Worm (Caenorhabditis elegans) whole organism, young adult: Measurements from ENCODE around the gene Y15E3A.5.

ENCODE experiments used
- C06A6.2 ChIP-seq: fragments of 200-800 bp; sonication (Bioruptor generic); conservative IDR thresholded peaks from 2 replicates; pipeline ENCODE4 v1.3.6; 2022; ENCODE audit warnings: missing genetic modification characterization, missing compliant biosample characterization
- F22D6.2 ChIP-seq: sonication (generic microtip); optimal IDR thresholded peaks from 2 replicates; lab custom pipeline; 2016; ENCODE audit warnings: mild to moderate bottlenecking, missing genetic modification characterization, missing compliant biosample characterization
- F37B4.10 ChIP-seq: fragments of 200-800 bp; sonication (Bioruptor generic); IDR thresholded peaks from 2 replicates; pipeline ENCODE4 v1.3.6; 2022; ENCODE audit warnings: missing genetic modification characterization, missing compliant biosample characterization
- F49E8.2 ChIP-seq: sonication (generic microtip); optimal IDR thresholded peaks from 3 replicates; lab custom pipeline; 2017; ENCODE audit warnings: missing genetic modification characterization, mild to moderate bottlenecking, missing compliant biosample characterization, antibody characterized with exemption, moderate library complexity; ENCODE audit not compliant: insufficient read depth
- K12H6.12 ChIP-seq: fragments of 200-800 bp; sonication (Bioruptor generic); optimal IDR thresholded peaks from 2 replicates; lab custom pipeline; 2018; ENCODE audit warnings: mild to moderate bottlenecking, missing genetic modification characterization, missing compliant biosample characterization
- Y53F4B.3 ChIP-seq: fragments of 200-800 bp; sonication (Bioruptor generic); IDR thresholded peaks from 2 replicates; pipeline ENCODE4 v1.3.6; 2022; ENCODE audit warnings: missing genetic modification reagents, missing genetic modification characterization, missing compliant biosample characterization
- Y56A3A.18 ChIP-seq: fragments of 200-800 bp; sonication (Bioruptor generic); IDR thresholded peaks from 2 replicates; pipeline ENCODE4 v1.3.6; 2022; ENCODE audit warnings: missing genetic modification reagents, missing genetic modification characterization, missing compliant biosample characterization
- akir-1 ChIP-seq: fragments of 200-800 bp; sonication (Bioruptor generic); optimal IDR thresholded peaks from 2 replicates; lab custom pipeline; 2018; ENCODE audit warnings: mild to moderate bottlenecking, missing genetic modification characterization, moderate library complexity, missing compliant biosample characterization
- ama-1 ChIP-seq, 3 experiments: fragments of 150-350 bp in 1 of 3; sonication (generic microtip) in 2 of 3; optimal IDR thresholded peaks; 2 replicates each; lab custom pipeline; 2014 to 2018; ENCODE audit warnings: missing biosample characterization in 2 of 3, missing genetic modification characterization in 2 of 3, missing genetic modification reagents in 2 of 3
- aptf-3 ChIP-seq: fragments of 200-800 bp; sonication (Bioruptor generic); IDR thresholded peaks from 2 replicates; pipeline ENCODE4 v1.3.6; 2022; ENCODE audit warnings: missing genetic modification characterization, missing compliant biosample characterization
- attf-3 ChIP-seq: fragments of 200-800 bp; sonication (Bioruptor generic); conservative IDR thresholded peaks from 2 replicates; pipeline ENCODE4 v1.3.6; 2022; ENCODE audit warnings: missing genetic modification reagents, missing genetic modification characterization, missing compliant biosample characterization
- cebp-2 ChIP-seq: fragments of 200-800 bp; sonication (Bioruptor generic); IDR thresholded peaks from 2 replicates; pipeline ENCODE4 v1.3.6; 2022; ENCODE audit warnings: missing genetic modification characterization, missing compliant biosample characterization
- ceh-27 ChIP-seq: fragments of 200-800 bp; sonication (Bioruptor generic); optimal IDR thresholded peaks from 2 replicates; lab custom pipeline; 2018; ENCODE audit warnings: mild to moderate bottlenecking, missing genetic modification characterization, moderate library complexity, missing compliant biosample characterization
- ceh-58 ChIP-seq: fragments of 200-800 bp; sonication (Bioruptor generic); IDR thresholded peaks from 2 replicates; pipeline ENCODE4 v1.3.6; 2022; ENCODE audit warnings: missing genetic modification characterization, missing compliant biosample characterization
- chd-7 ChIP-seq: sonication (generic microtip); optimal IDR thresholded peaks from 2 replicates; lab custom pipeline; 2016; ENCODE audit warnings: mild to moderate bottlenecking, missing genetic modification characterization, moderate library complexity, missing compliant biosample characterization
- efl-1 ChIP-seq: fragments of 150-350 bp; optimal IDR thresholded peaks from 2 replicates; lab custom pipeline; 2014; ENCODE audit warnings: missing biosample characterization, missing genetic modification reagents, missing genetic modification characterization
- egl-18 ChIP-seq: fragments of 200-800 bp; sonication (Bioruptor generic); IDR thresholded peaks from 2 replicates; pipeline ENCODE4 v1.3.6; 2022; ENCODE audit warnings: missing genetic modification reagents, missing genetic modification characterization, missing compliant biosample characterization
- egl-44 ChIP-seq: fragments of 200-800 bp; sonication (Bioruptor generic); IDR thresholded peaks from 2 replicates; pipeline ENCODE4 v1.3.6; 2022; ENCODE audit warnings: missing genetic modification reagents, missing genetic modification characterization, missing compliant biosample characterization
- hlh-12 ChIP-seq: sonication (generic microtip); optimal IDR thresholded peaks from 2 replicates; lab custom pipeline; 2016; ENCODE audit warnings: missing genetic modification characterization, missing compliant biosample characterization
- hmg-1.2 ChIP-seq: fragments of 200-800 bp; sonication (Bioruptor generic); IDR thresholded peaks from 2 replicates; pipeline ENCODE4 v1.3.6; 2022; ENCODE audit warnings: missing genetic modification reagents, missing genetic modification characterization, missing compliant biosample characterization
- hsf-1 ChIP-seq: fragments of 200-800 bp; sonication (Bioruptor generic); IDR thresholded peaks from 2 replicates; pipeline ENCODE4 v1.3.6; 2022; ENCODE audit warnings: missing genetic modification reagents, missing genetic modification characterization, missing compliant biosample characterization
- lin-26 ChIP-seq: fragments of 200-800 bp; sonication (Bioruptor generic); IDR thresholded peaks from 2 replicates; pipeline ENCODE4 v1.3.6; 2022; ENCODE audit warnings: missing genetic modification reagents, missing genetic modification characterization, missing compliant biosample characterization
- lsy-27 ChIP-seq: sonication (generic microtip); optimal IDR thresholded peaks from 2 replicates; lab custom pipeline; 2017; ENCODE audit warnings: missing genetic modification characterization, mild to moderate bottlenecking, missing compliant biosample characterization, antibody characterized with exemption, missing genotype, borderline replicate concordance; ENCODE audit not compliant: insufficient read depth
- nfya-1 ChIP-seq: sonication (generic microtip); optimal IDR thresholded peaks from 2 replicates; lab custom pipeline; 2017; ENCODE audit warnings: antibody characterized with exemption, missing compliant biosample characterization, missing genetic modification characterization, borderline replicate concordance; ENCODE audit not compliant: insufficient read depth
- nhr-179 ChIP-seq: sonication (generic microtip); optimal IDR thresholded peaks from 2 replicates; lab custom pipeline; 2016; ENCODE audit warnings: mild to moderate bottlenecking, missing genetic modification characterization, missing compliant biosample characterization
- pha-4 ChIP-seq: fragments of 150-350 bp; sonication (generic microtip); optimal IDR thresholded peaks from 2 replicates; lab custom pipeline; 2014; ENCODE audit warnings: missing biosample characterization, missing genetic modification reagents, missing genetic modification characterization
- snpc-1.3 ChIP-seq: sonication (generic microtip); optimal IDR thresholded peaks from 2 replicates; lab custom pipeline; 2017; ENCODE audit warnings: missing genetic modification characterization, mild to moderate bottlenecking, missing compliant biosample characterization, antibody characterized with exemption, moderate library complexity, missing genotype, missing genetic modification reagents; ENCODE audit not compliant: insufficient read depth
- snpc-3.4 ChIP-seq: sonication (generic microtip); optimal IDR thresholded peaks from 2 replicates; lab custom pipeline; 2017; ENCODE audit warnings: missing genetic modification characterization, mild to moderate bottlenecking, missing compliant biosample characterization, antibody characterized with exemption, moderate library complexity, missing genotype, missing genetic modification reagents
- tbp1 ChIP-seq: fragments of 200-800 bp; sonication (Bioruptor generic); optimal IDR thresholded peaks from 2 replicates; lab custom pipeline; 2018; ENCODE audit warnings: mild to moderate bottlenecking, missing genetic modification characterization, missing compliant biosample characterization
- tbx-9 ChIP-seq: sonication (generic microtip); optimal IDR thresholded peaks from 2 replicates; lab custom pipeline; 2016; ENCODE audit warnings: borderline replicate concordance, missing genetic modification characterization, inconsistent platforms, missing compliant biosample characterization
- unc-62 ChIP-seq: fragments of 150-350 bp; optimal IDR thresholded peaks from 2 replicates; lab custom pipeline; 2014; ENCODE audit warnings: missing biosample characterization, missing genetic modification reagents, missing genetic modification characterization
- zim-3 ChIP-seq: sonication (generic microtip); optimal IDR thresholded peaks from 2 replicates; lab custom pipeline; 2017; ENCODE audit warnings: mild to moderate bottlenecking, missing genetic modification characterization, moderate library complexity, missing compliant biosample characterization
- ztf-22 ChIP-seq: fragments of 200-800 bp; sonication (Bioruptor generic); optimal IDR thresholded peaks from 2 replicates; lab custom pipeline; 2018; ENCODE audit warnings: mild to moderate bottlenecking, missing genetic modification characterization, moderate library complexity, missing compliant biosample characterization

Gene Y15E3A.5

ce11 chrX:15377724-15378123, 37.4 kb downstream of the Y15E3A.5 start, which contains the start of gene svh-5:
svh-5 (minus strand) TSS chrX:15377824.
- TF ChIP-seq ama-1 (optimal IDR thresholded peaks at IDR 0.05; lab: Kevin White, UChicago): no peak
- TF ChIP-seq ama-1 (GFP tag; optimal IDR thresholded peaks at IDR 0.05; lab: Kevin White, UChicago): peak in 1 of 2 experiments; percentile 3
- no peak for TF ChIP-seq pha-4

ce11 chrX:15379882-15380281, 39.5 kb downstream of the Y15E3A.5 start:
- no peak for TF ChIP-seq snpc-1.3 (tag; lab: Kevin White, UChicago)
- no peak for TF ChIP-seq ceh-27
- TF ChIP-seq hmg-1.2 (GFP tag; lab: Robert Waterston, UW): no peak
- TF ChIP-seq lsy-27 (tag; lab: Kevin White, UChicago): no peak
- no peak for TF ChIP-seq chd-7 (tag; lab: Kevin White, UChicago)
- no peak for TF ChIP-seq F37B4.10 (GFP tag; lab: Robert Waterston, UW)
- TF ChIP-seq cebp-2 (GFP tag; lab: Robert Waterston, UW): no peak
- TF ChIP-seq hsf-1 (GFP tag; lab: Robert Waterston, UW): no peak
- TF ChIP-seq ceh-58: no peak
- TF ChIP-seq nfya-1 (tag; lab: Kevin White, UChicago): no peak
- TF ChIP-seq egl-18 (GFP tag; lab: Robert Waterston, UW): no peak
- TF ChIP-seq ztf-22 (GFP tag; lab: Kevin White, UChicago): no peak
- TF ChIP-seq efl-1 (GFP tag; lab: Kevin White, UChicago): no peak
- TF ChIP-seq nhr-179 (tag; lab: Kevin White, UChicago): no peak
- TF ChIP-seq attf-3 (GFP tag; lab: Robert Waterston, UW): no peak
- no peak for TF ChIP-seq Y53F4B.3 (GFP tag; lab: Robert Waterston, UW)
- TF ChIP-seq F22D6.2 (tag; lab: Kevin White, UChicago): no peak
- TF ChIP-seq Y56A3A.18 (GFP tag; lab: Robert Waterston, UW): no peak

DNA sequence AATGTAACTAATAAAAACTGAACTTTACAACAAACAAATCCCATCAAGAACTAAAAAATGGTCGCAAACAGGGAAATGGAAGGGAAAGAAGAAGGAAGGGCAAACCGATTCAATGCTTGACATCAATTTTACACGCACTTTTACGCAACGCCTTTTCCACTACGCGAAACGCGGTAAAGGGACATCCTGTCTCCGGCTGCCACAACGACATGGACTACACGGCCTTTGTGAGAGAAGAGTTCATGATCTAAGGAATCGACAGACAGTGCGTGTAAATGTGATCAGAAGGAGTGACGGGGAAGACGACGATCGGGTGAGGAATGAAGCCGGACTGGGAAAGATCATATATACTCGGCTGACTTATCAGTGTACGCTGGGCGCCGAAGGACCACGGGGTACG, 40.1 kb downstream of the Y15E3A.5 start:
- TF ChIP-seq hlh-12 (no peak), F37B4.10 (GFP tag; lab: Robert Waterston, UW) (no peak), snpc-3.4 (tag; lab: Kevin White, UChicago) (no peak), lin-26 (GFP tag; lab: Robert Waterston, UW) (0 out of 2 replicates have a peak, but pooled peaks have one; percentile 29)
- TF ChIP-seq, all 124 proteins: peak for 1

ce11 chrX:15381486-15381885, 41.1 kb downstream of the Y15E3A.5 start:
- TF ChIP-seq unc-62 (GFP tag; lab: Kevin White, UChicago): no peak
- no peak for TF ChIP-seq F49E8.2 (tag; lab: Kevin White, UChicago)
- no peak for TF ChIP-seq chd-7 (tag; lab: Kevin White, UChicago)
- no peak for TF ChIP-seq C06A6.2 (GFP tag; lab: Robert Waterston, UW)
- TF ChIP-seq egl-44 (GFP tag; lab: Robert Waterston, UW): no peak
- TF ChIP-seq K12H6.12 (tag; lab: Kevin White, UChicago): no peak
- TF ChIP-seq tbp1: no peak
- TF ChIP-seq aptf-3 (GFP tag; lab: Robert Waterston, UW): no peak
- TF ChIP-seq zim-3: no peak
- no peak for TF ChIP-seq tbx-9
- TF ChIP-seq akir-1 (GFP tag; lab: Kevin White, UChicago): no peak
